Worm (Caenorhabditis elegans) whole organism, L3 larva: ENCODE measurements around the gene fbxa-219.

ENCODE experiments used
- egl-27 ChIP-seq: sonication (generic microtip); optimal IDR thresholded peaks from 4 replicates; lab custom pipeline; 2017; ENCODE audit warnings: missing biosample characterization, missing genetic modification reagents, missing genetic modification characterization
- fkh-10 ChIP-seq: sonication (generic microtip); optimal IDR thresholded peaks from 2 replicates; lab custom pipeline; 2017; ENCODE audit warnings: missing biosample characterization, missing genetic modification reagents, missing genetic modification characterization
- nfya-1 ChIP-seq: sonication (generic microtip); optimal IDR thresholded peaks from 2 replicates; lab custom pipeline; 2017; ENCODE audit warnings: missing genetic modification characterization, mild to moderate bottlenecking, missing compliant biosample characterization, antibody characterized with exemption, moderate library complexity; ENCODE audit not compliant: insufficient read depth
- nhr-237 ChIP-seq: fragments of 150-350 bp; optimal IDR thresholded peaks from 2 replicates; lab custom pipeline; 2014; ENCODE audit warnings: missing biosample characterization, missing genetic modification characterization

- TF ChIP-seq fkh-10 (GFP tag; lab: Kevin White, UChicago) (no peak), egl-27 (no peak), nfya-1 (tag; lab: Kevin White, UChicago) (peak; percentile 30), nhr-237 (tag; lab: Kevin White, UChicago) (no peak)
These were observed 39.9 kb downstream of the fbxa-219 start, which contains the start of the genes Y54F10BM.13 and ppm-1.D for ce11 chrIII:2331033-2331625.
